Worm (Caenorhabditis elegans) whole organism, dauer: ENCODE data around the gene szy-2.

Source experiments
- unc-62 ChIP-seq: sonication (generic microtip); optimal IDR thresholded peaks from 2 replicates; lab custom pipeline; 2017; ENCODE audit warnings: missing biosample characterization, missing genetic modification reagents, missing genetic modification characterization

The szy-2 gene

DNA sequence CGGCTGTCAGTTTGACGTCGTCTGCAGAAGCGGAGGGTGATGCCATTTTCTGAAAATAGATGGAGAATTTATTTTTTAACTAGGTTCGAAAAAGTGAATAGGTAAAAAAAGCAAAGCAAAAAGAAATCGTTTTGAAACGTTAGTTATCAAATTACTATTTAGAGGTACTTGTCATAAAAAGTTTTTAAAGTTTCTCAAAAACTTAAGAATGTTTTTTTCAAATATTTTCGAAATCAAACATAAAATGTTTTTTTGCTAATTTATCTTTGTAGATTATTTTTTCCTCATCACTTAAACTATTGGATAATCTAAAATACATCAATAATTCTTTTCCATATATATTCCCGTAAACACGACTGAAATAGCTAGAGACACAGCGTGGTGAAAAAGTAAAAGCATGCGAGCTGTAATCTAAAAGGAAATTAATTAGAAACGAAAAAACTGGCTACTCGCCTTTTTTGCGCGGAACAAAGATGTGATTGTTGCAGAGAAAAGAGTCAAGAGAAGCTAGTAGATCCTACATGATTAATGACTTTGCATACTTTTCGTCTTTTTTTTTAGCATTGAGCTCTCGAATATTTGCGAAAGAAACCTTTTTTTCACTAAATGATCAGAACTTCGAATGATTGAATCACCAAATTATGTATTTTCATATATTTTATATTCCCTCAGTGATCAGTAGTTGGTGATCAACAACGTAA lies at the start of gene szy-2:
szy-2 (minus strand) TSS at position 51 of the 701 bp plus-strand sequence.
- TF ChIP-seq unc-62 (GFP tag; lab: Kevin White, UChicago), result no peak

ce11 chrIII:5420276-5420675 lies 49.2 kb upstream of the szy-2 start:
- TF ChIP-seq unc-62 (GFP tag; lab: Kevin White, UChicago), result no peak

ce11 chrIII:5419527-5419926 lies 48.5 kb upstream of the szy-2 start:
- TF ChIP-seq unc-62 (GFP tag; lab: Kevin White, UChicago), result no peak

ce11 chrIII:5417921-5418320 lies 46.8 kb upstream of the szy-2 start:
- no peak for TF ChIP-seq unc-62 (GFP tag; lab: Kevin White, UChicago)

- no peak for TF ChIP-seq unc-62 (GFP tag; lab: Kevin White, UChicago)
These were observed 42.6 kb upstream of the szy-2 start, which contains the start of gene grl-22 for ce11 chrIII:5413680-5414079. Gene grl-22 (minus strand): TSS chrIII:5414011.

- no peak for TF ChIP-seq unc-62 (GFP tag; lab: Kevin White, UChicago)
These were observed 36.5 kb upstream of the szy-2 start, which contains the start of gene W03A5.1 for ce11 chrIII:5407588-5407987. Gene W03A5.1 (plus strand): TSS chrIII:5407888.

DNA sequence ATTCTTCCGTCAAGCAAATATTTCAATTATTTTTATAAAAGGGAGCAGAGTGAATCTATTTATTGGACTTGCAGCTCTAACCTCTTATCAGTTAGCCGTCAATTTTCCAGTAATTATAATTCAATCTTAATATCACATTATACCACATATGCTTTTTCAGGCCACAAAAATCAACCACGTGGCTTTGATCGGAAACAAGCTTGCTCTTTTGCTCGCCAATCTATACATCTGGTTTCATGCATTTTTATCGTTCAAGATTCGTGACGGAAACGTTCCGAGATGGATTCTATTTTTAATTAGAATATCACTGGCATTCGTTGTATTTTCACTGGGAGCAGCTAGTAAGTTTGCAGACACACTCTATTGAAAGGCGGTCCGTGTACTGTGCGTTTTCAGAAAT lies 36.0 kb upstream of the szy-2 start:
- TF ChIP-seq unc-62 (GFP tag; lab: Kevin White, UChicago), result no peak

- no peak for TF ChIP-seq unc-62 (GFP tag; lab: Kevin White, UChicago)
These were observed 35.2 kb upstream of the szy-2 start for ce11 chrIII:5406314-5406713.

DNA sequence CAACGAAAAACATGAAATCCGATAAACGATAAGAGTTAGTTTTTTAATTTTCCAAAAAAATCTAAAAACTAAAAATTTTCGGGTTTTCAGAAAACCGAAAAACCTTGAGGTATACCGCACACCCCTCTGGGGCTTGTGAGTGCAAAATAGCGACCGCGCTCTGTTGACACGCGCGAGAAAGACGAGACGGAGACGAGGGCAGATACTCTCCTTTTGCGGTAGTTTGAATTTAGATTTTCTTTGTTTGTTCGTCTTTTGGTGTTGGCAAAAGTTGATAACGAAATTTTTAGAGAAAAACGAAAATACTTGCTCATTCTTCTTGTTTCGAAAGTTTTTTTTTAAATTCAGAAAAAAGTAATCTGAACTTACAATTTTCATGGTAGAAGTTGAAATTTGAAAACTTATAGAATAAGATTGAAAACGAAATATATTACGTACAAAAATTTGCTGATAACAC lies 34.6 kb upstream of the szy-2 start, which contains the start of the genes W03A5.2 and Y32H12A.8:
W03A5.2 (plus strand) TSS at position 407 of the 457 bp plus-strand sequence.
Y32H12A.8 (minus strand) TSS at position 410 of the 457 bp plus-strand sequence.
- TF ChIP-seq unc-62 (GFP tag; lab: Kevin White, UChicago), result no peak

ce11 chrIII:5404998-5405397 lies 33.9 kb upstream of the szy-2 start:
- TF ChIP-seq unc-62 (GFP tag; lab: Kevin White, UChicago), result no peak

- TF ChIP-seq unc-62 (GFP tag; lab: Kevin White, UChicago), result no peak
These were observed 31.3 kb upstream of the szy-2 start for ce11 chrIII:5402419-5402818.

DNA sequence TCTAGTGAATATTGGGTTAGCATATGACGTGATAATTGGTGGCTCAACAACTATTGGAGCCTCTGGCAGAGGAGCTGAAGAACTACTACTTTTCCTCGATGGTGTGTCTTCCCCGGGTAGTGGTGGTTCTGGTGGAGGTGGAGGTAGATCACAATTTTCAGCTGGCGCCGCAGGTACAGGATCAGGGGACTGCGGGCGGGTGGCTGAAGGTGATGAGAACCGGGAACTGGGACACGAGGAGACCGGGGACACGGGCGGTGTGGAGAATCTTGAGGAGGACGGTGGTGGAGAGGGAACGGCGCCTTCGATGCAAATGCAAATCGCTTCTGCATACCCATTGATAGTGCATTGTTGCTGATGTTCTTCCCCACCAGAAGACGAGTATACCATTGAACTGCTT lies 24.7 kb upstream of the szy-2 start:
- TF ChIP-seq unc-62 (GFP tag; lab: Kevin White, UChicago), result no peak

DNA sequence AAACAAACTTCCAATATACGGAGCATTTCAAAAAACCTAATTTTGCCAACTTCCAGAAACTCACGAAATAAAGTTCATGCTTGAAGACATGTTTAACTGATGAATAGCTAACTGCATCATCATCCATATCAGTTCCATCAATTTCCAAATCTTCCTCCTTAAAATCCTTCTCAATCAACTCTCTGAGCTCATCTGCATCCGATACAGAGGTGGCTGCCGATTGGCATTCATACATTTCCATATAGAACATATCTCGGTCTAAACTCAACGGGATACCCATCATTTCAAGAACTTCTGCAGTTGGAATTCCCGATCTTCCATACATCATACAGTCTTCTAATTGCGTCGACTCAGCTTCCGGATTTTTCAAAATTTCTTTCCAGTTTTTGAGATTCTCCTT lies 18.3 kb upstream of the szy-2 start:
- no peak for TF ChIP-seq unc-62 (GFP tag; lab: Kevin White, UChicago)

DNA sequence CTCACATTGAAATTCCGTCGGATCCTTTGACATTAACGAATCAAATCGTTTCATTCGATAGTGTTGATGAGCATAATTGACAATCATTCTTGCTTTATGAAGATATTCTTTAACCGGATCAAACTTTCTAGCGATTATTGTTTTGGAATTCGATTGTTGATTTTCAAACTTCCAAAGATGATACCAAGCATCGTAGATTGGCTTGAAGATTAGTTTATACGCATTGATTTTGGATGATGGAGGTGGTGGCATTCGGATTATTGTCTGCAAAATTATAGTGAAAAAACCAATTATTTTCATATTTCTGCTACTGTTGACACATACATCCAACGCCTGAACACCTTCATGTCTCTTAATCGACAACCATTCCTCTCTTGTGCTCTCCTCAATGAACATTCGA lies 17.0 kb upstream of the szy-2 start:
- TF ChIP-seq unc-62 (GFP tag; lab: Kevin White, UChicago), result no peak

ce11 chrIII:5385315-5385714 lies 14.2 kb upstream of the szy-2 start, which contains the start of gene Y32H12A.7:
Gene Y32H12A.7 (minus strand): TSS chrIII:5385415.
- TF ChIP-seq unc-62 (GFP tag; lab: Kevin White, UChicago), result no peak

- TF ChIP-seq unc-62 (GFP tag; lab: Kevin White, UChicago), result no peak
These were observed 11.0 kb upstream of the szy-2 start, which contains the start of gene Y32H12A.6 for ce11 chrIII:5382073-5382472. Gene Y32H12A.6 (minus strand): TSS chrIII:5382173.

DNA sequence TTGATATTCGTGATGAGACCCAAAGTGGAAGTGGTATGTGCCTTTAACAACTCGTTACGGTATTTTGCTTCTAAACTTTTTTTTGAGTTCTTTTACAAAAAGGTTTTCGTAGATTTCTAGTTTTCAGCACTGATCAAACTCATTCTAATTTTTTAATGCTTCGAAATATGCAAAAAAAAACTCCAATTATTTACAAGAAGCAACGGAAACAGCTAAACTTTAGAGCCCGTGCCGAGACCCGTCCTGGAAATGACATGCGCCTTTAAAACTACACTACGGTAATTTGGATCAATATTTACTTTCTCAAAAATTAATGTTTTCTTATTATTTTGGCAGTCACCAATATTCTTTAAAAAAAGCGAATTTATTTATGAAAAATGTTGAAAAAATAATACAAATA lies 9.5 kb upstream of the szy-2 start:
- TF ChIP-seq unc-62 (GFP tag; lab: Kevin White, UChicago), result no peak
